Fruit fly (Drosophila melanogaster): Measurements from ENCODE around the gene ex.

- TF ChIP-seq Hsf (GFP tag; optimal IDR thresholded peaks at IDR 0.05) (no peak), CG2202 (tag; optimal IDR thresholded peaks at IDR 0.05) (no peak), Asciz (GFP tag; optimal IDR thresholded peaks at IDR 0.05) (no peak), ap (GFP tag; IDR thresholded peaks at IDR 0.05) (no peak), salm (tag; optimal IDR thresholded peaks at IDR 0.05) (no peak), CG7963 (GFP tag; IDR thresholded peaks at IDR 0.05; ENCODE audit: partially characterized antibody) (no peak), row (GFP tag; IDR thresholded peaks at IDR 0.05) (no peak), pzg (GFP tag; optimal IDR thresholded peaks at IDR 0.05) (no peak), Blimp-1 (GFP tag; optimal IDR thresholded peaks at IDR 0.05) (no peak), Opbp (GFP tag; IDR thresholded peaks at IDR 0.05; ENCODE audit: partially characterized antibody) (no peak), run (tag; optimal IDR thresholded peaks at IDR 0.05) (no peak), Hey (tag; optimal IDR thresholded peaks at IDR 0.05) (no peak), Hmx (GFP tag; optimal IDR thresholded peaks at IDR 0.05) (no peak)
These were observed 40.5 kb upstream of the ex start for dm6 chr2L:390509-390908.
